Fruit fly (Drosophila melanogaster): ENCODE results near the gene CG3961.

The CG3961 gene

DNA sequence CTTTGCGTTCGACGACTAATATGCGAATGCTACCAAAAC, 44.2 kb downstream of the CG3961 start, which contains the start of gene Indy:
Indy (minus strand) TSS at position 35 of the 39 bp plus-strand sequence.
- TF ChIP-seq Hr96 (GFP tag; optimal IDR thresholded peaks at IDR 0.05) (no peak), CG33017 (tag; optimal IDR thresholded peaks at IDR 0.05) (no peak), tj (GFP tag; optimal IDR thresholded peaks at IDR 0.05) (no peak), CG7101 (tag; optimal IDR thresholded peaks at IDR 0.05) (no peak), CG7045 (GFP tag; optimal IDR thresholded peaks at IDR 0.05) (no peak), Clk (GFP tag; optimal IDR thresholded peaks at IDR 0.05) (no peak), Mnt (GFP tag; optimal IDR thresholded peaks at IDR 0.05) (no peak), cnc (optimal IDR thresholded peaks at IDR 0.05) (no peak), ovo (GFP tag; optimal IDR thresholded peaks at IDR 0.05) (no peak), Crg-1 (GFP tag; optimal IDR thresholded peaks at IDR 0.05) (no peak), CG1620 (GFP tag; optimal IDR thresholded peaks at IDR 0.05) (no peak), CG12768 (GFP tag; optimal IDR thresholded peaks at IDR 0.05) (no peak), cic (GFP tag; optimal IDR thresholded peaks at IDR 0.05) (no peak)

DNA sequence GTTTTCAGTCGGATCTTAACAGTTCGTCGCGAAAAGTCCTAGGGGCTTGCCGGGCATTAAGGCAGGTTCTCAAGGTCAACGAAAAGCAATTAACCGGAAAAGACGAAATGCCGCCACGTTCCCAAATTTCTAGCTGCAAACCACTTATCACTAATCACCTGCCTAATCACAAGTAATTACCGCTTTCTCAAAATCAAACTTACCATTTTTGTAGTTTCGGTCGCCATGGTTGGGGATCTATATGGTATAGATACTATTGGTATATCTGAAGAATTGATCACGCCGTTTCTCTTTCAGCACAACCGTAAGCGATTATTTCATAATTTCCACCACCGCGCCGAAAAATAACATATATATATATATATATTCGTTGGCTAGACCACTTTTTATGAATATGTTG, 44.5 kb downstream of the CG3961 start:
- TF ChIP-seq CG33017 (tag; optimal IDR thresholded peaks at IDR 0.05) (no peak), toe (GFP tag; optimal IDR thresholded peaks at IDR 0.05) (no peak)

DNA sequence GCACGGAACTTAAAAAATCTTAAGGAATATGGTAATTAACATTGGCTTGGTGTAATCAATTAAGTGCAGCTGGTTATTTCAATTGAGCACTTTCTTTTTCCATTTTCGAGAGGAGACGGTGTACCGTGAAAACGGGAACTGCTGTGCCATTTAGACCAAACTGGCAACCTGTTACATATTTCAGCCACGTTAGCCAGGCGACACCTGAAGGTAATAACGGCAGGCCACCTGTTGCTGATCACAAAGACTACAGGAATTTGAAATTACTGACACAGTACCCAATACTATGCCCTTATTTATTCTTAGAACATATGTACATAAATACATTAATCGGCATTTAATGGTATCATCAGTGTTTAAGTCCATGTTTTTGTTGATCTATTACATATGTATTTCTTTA, 48.0 kb downstream of the CG3961 start:
- TF ChIP-seq Clk (GFP tag; optimal IDR thresholded peaks at IDR 0.05) (no peak), cic (GFP tag; optimal IDR thresholded peaks at IDR 0.05) (no peak), CG11617 (GFP tag; optimal IDR thresholded peaks at IDR 0.05) (no peak), Mnt (GFP tag; optimal IDR thresholded peaks at IDR 0.05) (no peak), CG14711 (tag; optimal IDR thresholded peaks at IDR 0.05) (no peak), Hr96 (GFP tag; optimal IDR thresholded peaks at IDR 0.05) (no peak), kay (GFP tag; ENCODE audit: borderline replicate concordance) (no peak), cnc (optimal IDR thresholded peaks at IDR 0.05) (no peak), ovo (GFP tag; optimal IDR thresholded peaks at IDR 0.05) (no peak), CG7101 (tag; optimal IDR thresholded peaks at IDR 0.05) (no peak)

DNA sequence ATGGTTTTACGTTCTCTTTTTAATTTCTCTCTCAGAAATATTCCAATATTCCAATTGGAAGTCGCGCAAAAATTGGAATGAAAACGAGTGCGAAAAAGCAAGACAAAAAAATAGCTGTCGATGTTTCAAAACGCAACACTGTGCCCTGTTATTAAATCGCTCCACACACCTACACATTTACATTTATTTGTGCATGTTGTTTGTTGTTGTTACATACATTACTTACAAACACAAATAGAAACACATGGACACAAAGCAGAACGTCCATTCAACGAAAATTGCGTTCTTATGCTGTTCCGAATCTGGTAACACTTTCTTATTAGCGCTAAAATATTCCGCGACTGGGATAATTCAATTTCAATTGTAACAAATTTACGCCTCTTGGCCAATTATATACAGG, 49.0 kb downstream of the CG3961 start:
- TF ChIP-seq CG14711 (tag; optimal IDR thresholded peaks at IDR 0.05) (no peak), Clk (GFP tag; optimal IDR thresholded peaks at IDR 0.05) (no peak), CG33017 (tag; optimal IDR thresholded peaks at IDR 0.05) (no peak), tj (GFP tag; optimal IDR thresholded peaks at IDR 0.05) (peak; percentile 35), CG7045 (GFP tag; optimal IDR thresholded peaks at IDR 0.05) (no peak), CG12768 (GFP tag; optimal IDR thresholded peaks at IDR 0.05) (no peak), bab1 (GFP tag; optimal IDR thresholded peaks at IDR 0.05) (peak; percentile 2), Mnt (GFP tag; optimal IDR thresholded peaks at IDR 0.05) (no peak), CG1620 (GFP tag; optimal IDR thresholded peaks at IDR 0.05) (no peak), pad (GFP tag; optimal IDR thresholded peaks at IDR 0.05) (peak; percentile 0), CG7101 (tag; optimal IDR thresholded peaks at IDR 0.05) (no peak), Hr96 (GFP tag; optimal IDR thresholded peaks at IDR 0.05) (no peak), cnc (optimal IDR thresholded peaks at IDR 0.05) (no peak), CG11617 (GFP tag; optimal IDR thresholded peaks at IDR 0.05) (no peak), toe (GFP tag; optimal IDR thresholded peaks at IDR 0.05) (no peak), Crg-1 (GFP tag; optimal IDR thresholded peaks at IDR 0.05) (no peak), CG5204 (GFP tag; optimal IDR thresholded peaks at IDR 0.05) (no peak), kay (GFP tag; ENCODE audit: borderline replicate concordance) (peak; percentile 66), cic (GFP tag; optimal IDR thresholded peaks at IDR 0.05) (peak; percentile 4), ovo (GFP tag; optimal IDR thresholded peaks at IDR 0.05) (no peak)

DNA sequence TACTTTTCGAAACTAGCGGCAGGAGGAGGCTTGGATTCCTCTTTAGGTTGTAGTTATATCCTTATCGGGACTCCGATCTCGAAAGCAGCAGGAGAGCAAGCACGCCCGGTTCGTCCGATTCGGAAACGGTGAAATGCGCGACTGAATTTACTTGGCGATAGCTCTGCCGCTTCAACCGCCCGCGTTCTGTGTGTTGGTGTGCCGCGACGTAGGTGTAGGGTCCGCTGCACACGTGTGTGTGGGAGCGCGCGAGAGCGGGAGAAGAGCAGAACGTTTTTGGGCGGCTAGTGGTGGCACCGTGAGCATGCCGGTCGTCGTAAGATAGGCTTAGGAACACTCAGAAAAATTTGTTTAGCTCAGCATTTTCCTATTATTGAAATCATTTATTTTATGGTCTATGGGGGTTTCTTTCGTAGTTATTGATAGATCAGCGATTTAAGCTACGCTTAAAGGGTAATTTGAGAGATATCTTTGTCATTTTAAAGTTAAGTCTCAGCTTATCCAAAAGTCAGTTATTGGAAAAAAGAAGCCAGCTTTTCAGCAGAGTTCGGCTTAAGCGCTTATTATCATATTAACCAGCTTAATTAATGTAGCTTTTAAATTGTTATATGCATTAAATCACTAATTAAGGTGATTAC, 49.8 kb downstream of the CG3961 start:
- TF ChIP-seq Mnt (GFP tag; optimal IDR thresholded peaks at IDR 0.05): peak; percentile 86
- TF ChIP-seq CG7101 (tag; optimal IDR thresholded peaks at IDR 0.05): no peak
- TF ChIP-seq CG7045 (GFP tag; optimal IDR thresholded peaks at IDR 0.05): no peak
- peak; percentile 48 for TF ChIP-seq CG1620 (GFP tag; optimal IDR thresholded peaks at IDR 0.05)
- TF ChIP-seq CG14711 (tag; optimal IDR thresholded peaks at IDR 0.05): no peak
- peak; percentile 23 for TF ChIP-seq CG11617 (GFP tag; optimal IDR thresholded peaks at IDR 0.05)
- TF ChIP-seq ovo (GFP tag; optimal IDR thresholded peaks at IDR 0.05): peak; percentile 4
- peak; percentile 6 for TF ChIP-seq CG5204 (GFP tag; optimal IDR thresholded peaks at IDR 0.05)
- no peak for TF ChIP-seq Clk (GFP tag; optimal IDR thresholded peaks at IDR 0.05)
- no peak for TF ChIP-seq Hr96 (GFP tag; optimal IDR thresholded peaks at IDR 0.05)
- no peak for TF ChIP-seq pad (GFP tag; optimal IDR thresholded peaks at IDR 0.05)
- peak; percentile 74 for TF ChIP-seq cic (GFP tag; optimal IDR thresholded peaks at IDR 0.05)
- peak; percentile 69 for TF ChIP-seq CG12768 (GFP tag; optimal IDR thresholded peaks at IDR 0.05)
- peak; percentile 30 for TF ChIP-seq Crg-1 (GFP tag; optimal IDR thresholded peaks at IDR 0.05)
- TF ChIP-seq toe (GFP tag; optimal IDR thresholded peaks at IDR 0.05): no peak
- no peak for TF ChIP-seq cnc (optimal IDR thresholded peaks at IDR 0.05)
- TF ChIP-seq bab1 (GFP tag; optimal IDR thresholded peaks at IDR 0.05): peak; percentile 51
- peak; percentile 41 for TF ChIP-seq tj (GFP tag; optimal IDR thresholded peaks at IDR 0.05)
- peak; percentile 21 for TF ChIP-seq CG33017 (tag; optimal IDR thresholded peaks at IDR 0.05)
- TF ChIP-seq kay (GFP tag; ENCODE audit: borderline replicate concordance): no peak

DNA sequence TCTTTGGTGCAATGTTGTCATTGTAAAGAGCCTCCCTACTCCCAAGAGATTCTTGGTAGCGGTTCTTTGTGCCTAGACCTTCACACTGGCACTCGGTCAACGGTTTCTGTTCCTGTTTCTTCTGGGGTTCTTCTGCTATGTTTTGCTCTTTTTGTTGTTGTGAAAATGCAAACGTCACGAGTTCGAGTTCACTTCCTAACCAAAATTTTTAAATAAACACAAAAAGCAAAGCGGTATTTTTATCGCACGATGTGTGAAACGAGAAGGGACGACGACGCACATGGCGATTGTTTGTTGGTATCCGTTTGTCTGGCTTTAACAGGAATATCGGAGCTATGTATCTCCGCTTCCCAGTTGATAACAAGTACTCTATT, 50.3 kb downstream of the CG3961 start:
- TF ChIP-seq CG12768 (GFP tag; optimal IDR thresholded peaks at IDR 0.05) (no peak), pad (GFP tag; optimal IDR thresholded peaks at IDR 0.05) (peak; percentile 39), Hr96 (GFP tag; optimal IDR thresholded peaks at IDR 0.05) (no peak)

DNA sequence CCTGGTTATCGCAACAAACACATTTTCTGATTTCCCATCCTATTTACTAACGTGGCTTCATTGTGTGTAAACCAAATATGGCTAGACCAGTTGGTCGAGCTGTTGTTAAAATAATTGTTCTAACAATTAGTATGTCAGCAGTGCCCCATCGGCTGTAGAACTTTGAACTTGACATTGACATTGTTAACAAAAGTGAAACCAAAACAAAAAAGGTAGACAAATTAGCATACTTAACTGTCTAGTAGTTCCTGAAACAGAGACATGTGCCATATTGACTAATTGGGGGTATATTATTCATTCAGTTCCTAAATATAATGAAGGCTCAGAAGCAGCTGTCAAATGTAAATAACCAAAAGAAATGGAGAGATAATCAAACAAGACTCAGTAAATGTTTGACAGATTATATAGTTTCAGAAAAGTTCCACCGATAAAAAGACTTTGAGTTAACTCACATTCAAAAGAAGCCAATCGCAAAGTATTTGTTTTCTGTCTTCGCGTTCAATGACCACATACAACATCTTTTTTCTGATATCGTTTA, 52.5 kb downstream of the CG3961 start:
- TF ChIP-seq kay (GFP tag; ENCODE audit: borderline replicate concordance) (peak; percentile 58), Clk (GFP tag; optimal IDR thresholded peaks at IDR 0.05) (no peak), CG1620 (GFP tag; optimal IDR thresholded peaks at IDR 0.05) (peak; percentile 26), ovo (GFP tag; optimal IDR thresholded peaks at IDR 0.05) (peak; percentile 31), CG33017 (tag; optimal IDR thresholded peaks at IDR 0.05) (no peak)

All from whole organism, adult.